Worm (Caenorhabditis elegans) whole organism, mixed stage, embryonic: Measurements from ENCODE around the gene T19C3.3.

Source experiments
- M03D4.4 ChIP-seq: sonication (generic microtip); optimal IDR thresholded peaks from 2 replicates; lab custom pipeline; 2017; ENCODE audit warnings: mild to moderate bottlenecking, missing genetic modification characterization, missing compliant biosample characterization
- bed-3 ChIP-seq: fragments of 200-800 bp; sonication (Bioruptor generic); optimal IDR thresholded peaks from 3 replicates; lab custom pipeline; 2018; ENCODE audit warnings: mild to moderate bottlenecking, missing genetic modification characterization, moderate library complexity, missing compliant biosample characterization
- blmp-1 ChIP-seq: fragments of 150-350 bp; optimal IDR thresholded peaks from 2 replicates; lab custom pipeline; 2014; ENCODE audit warnings: missing biosample characterization, missing genetic modification characterization
- ceh-39 ChIP-seq: fragments of 150-350 bp; optimal IDR thresholded peaks from 2 replicates; lab custom pipeline; 2014; ENCODE audit warnings: missing biosample characterization, missing genetic modification characterization
- ceh-43 ChIP-seq: fragments of 200-800 bp; sonication (Bioruptor generic); optimal IDR thresholded peaks from 2 replicates; lab custom pipeline; 2018; ENCODE audit warnings: mild to moderate bottlenecking, missing genetic modification characterization, moderate library complexity, missing compliant biosample characterization
- ceh-83 ChIP-seq: fragments of 200-800 bp; sonication (Bioruptor generic); optimal IDR thresholded peaks from 2 replicates; lab custom pipeline; 2018; ENCODE audit warnings: mild to moderate bottlenecking, missing genetic modification characterization, missing compliant biosample characterization
- ces-1 ChIP-seq: fragments of 150-350 bp; optimal IDR thresholded peaks from 2 replicates; lab custom pipeline; 2014; ENCODE audit warnings: missing biosample characterization, missing genetic modification reagents, missing genetic modification characterization
- cnd-1 ChIP-seq: fragments of 200-800 bp; sonication (Bioruptor generic); optimal IDR thresholded peaks from 2 replicates; lab custom pipeline; 2018; ENCODE audit warnings: mild to moderate bottlenecking, missing genetic modification characterization, missing compliant biosample characterization
- drap-1 ChIP-seq: fragments of 200-800 bp; sonication (Bioruptor generic); optimal IDR thresholded peaks from 3 replicates; lab custom pipeline; 2018; ENCODE audit warnings: mild to moderate bottlenecking, missing genetic modification characterization, missing compliant biosample characterization
- elt-3 ChIP-seq: fragments of 150-350 bp; optimal IDR thresholded peaks from 2 replicates; lab custom pipeline; 2014; ENCODE audit warnings: missing biosample characterization, missing genetic modification characterization
- flh-1 ChIP-seq: fragments of 200-800 bp; sonication (Bioruptor generic); optimal IDR thresholded peaks from 2 replicates; lab custom pipeline; 2018; ENCODE audit warnings: mild to moderate bottlenecking, missing genetic modification characterization, moderate library complexity, missing compliant biosample characterization
- ham-2 ChIP-seq: fragments of 200-800 bp; sonication (Bioruptor generic); optimal IDR thresholded peaks from 2 replicates; lab custom pipeline; 2018; ENCODE audit warnings: mild to moderate bottlenecking, missing genetic modification characterization, missing compliant biosample characterization
- hlh-1 ChIP-seq: fragments of 150-350 bp; optimal IDR thresholded peaks from 2 replicates; lab custom pipeline; 2014; ENCODE audit warnings: missing biosample characterization, missing genetic modification reagents, missing genetic modification characterization
- lin-13 ChIP-seq: fragments of 150-350 bp; optimal IDR thresholded peaks from 2 replicates; lab custom pipeline; 2014; ENCODE audit warnings: missing biosample characterization, missing genetic modification characterization
- lin-32 ChIP-seq: fragments of 200-800 bp; sonication (Bioruptor generic); optimal IDR thresholded peaks from 2 replicates; lab custom pipeline; 2018; ENCODE audit warnings: mild to moderate bottlenecking, missing genetic modification characterization, missing compliant biosample characterization
- lsy-2 ChIP-seq: fragments of 150-350 bp; optimal IDR thresholded peaks from 2 replicates; lab custom pipeline; 2014; ENCODE audit warnings: missing biosample characterization, missing genetic modification characterization
- mab-5 ChIP-seq: fragments of 150-350 bp; optimal IDR thresholded peaks from 2 replicates; lab custom pipeline; 2014; ENCODE audit warnings: missing biosample characterization, missing genetic modification characterization
- mep-1 ChIP-seq: fragments of 150-350 bp; optimal IDR thresholded peaks from 2 replicates; lab custom pipeline; 2017; ENCODE audit warnings: missing biosample characterization, missing genetic modification reagents, missing genetic modification characterization, inconsistent platforms
- mls-2 ChIP-seq: sonication (generic microtip); optimal IDR thresholded peaks from 2 replicates; lab custom pipeline; 2016; ENCODE audit warnings: mild to moderate bottlenecking, missing genetic modification characterization, moderate library complexity, missing compliant biosample characterization
- nhr-12 ChIP-seq: fragments of 150-350 bp; optimal IDR thresholded peaks from 2 replicates; lab custom pipeline; 2014; ENCODE audit warnings: missing biosample characterization, missing genetic modification characterization
- nhr-237 ChIP-seq: fragments of 150-350 bp; optimal IDR thresholded peaks from 2 replicates; lab custom pipeline; 2014; ENCODE audit warnings: missing biosample characterization, missing genetic modification characterization
- nhr-28 ChIP-seq: fragments of 150-350 bp; optimal IDR thresholded peaks from 2 replicates; lab custom pipeline; 2014; ENCODE audit warnings: missing biosample characterization, missing genetic modification characterization
- nhr-76 ChIP-seq: sonication (generic microtip); optimal IDR thresholded peaks from 2 replicates; lab custom pipeline; 2017; ENCODE audit warnings: missing biosample characterization, missing genetic modification characterization
- pha-4 ChIP-seq: fragments of 150-350 bp; optimal IDR thresholded peaks from 2 replicates; lab custom pipeline; 2018; ENCODE audit warnings: missing biosample characterization, missing genetic modification reagents, missing genetic modification characterization
- sem-2 ChIP-seq: fragments of 200-800 bp; sonication (Bioruptor generic); optimal IDR thresholded peaks from 2 replicates; lab custom pipeline; 2018; ENCODE audit warnings: mild to moderate bottlenecking, missing genetic modification characterization, missing compliant biosample characterization
- snpc-4 ChIP-seq: fragments of 150-350 bp; optimal IDR thresholded peaks from 2 replicates; lab custom pipeline; 2014; ENCODE audit warnings: missing biosample characterization, missing genetic modification characterization
- sptf-1 ChIP-seq: sonication (generic microtip); optimal IDR thresholded peaks from 2 replicates; lab custom pipeline; 2017; ENCODE audit warnings: mild to moderate bottlenecking, missing genetic modification characterization, moderate library complexity, missing compliant biosample characterization
- tbx-8 ChIP-seq: fragments of 200-800 bp; sonication (Bioruptor generic); optimal IDR thresholded peaks from 2 replicates; lab custom pipeline; 2018; ENCODE audit warnings: mild to moderate bottlenecking, missing genetic modification characterization, moderate library complexity, missing compliant biosample characterization
- unc-120 ChIP-seq: sonication (generic microtip); optimal IDR thresholded peaks from 2 replicates; lab custom pipeline; 2017; ENCODE audit warnings: missing genetic modification characterization, missing compliant biosample characterization; ENCODE audit not compliant: poor library complexity, severe bottlenecking
- unc-39 ChIP-seq: fragments of 150-350 bp; optimal IDR thresholded peaks from 2 replicates; lab custom pipeline; 2014; ENCODE audit warnings: missing biosample characterization, missing genetic modification characterization
- unc-62 ChIP-seq: fragments of 150-350 bp; optimal IDR thresholded peaks from 2 replicates; lab custom pipeline; 2014; ENCODE audit warnings: missing biosample characterization, missing genetic modification reagents, missing genetic modification characterization
- zip-8 ChIP-seq: fragments of 150-350 bp; optimal IDR thresholded peaks from 2 replicates; lab custom pipeline; 2014; ENCODE audit warnings: missing biosample characterization, missing genetic modification characterization
- ztf-11 ChIP-seq: fragments of 150-350 bp; optimal IDR thresholded peaks from 2 replicates; lab custom pipeline; 2014; ENCODE audit warnings: missing biosample characterization, missing genetic modification characterization

T19C3.3 gene

DNA sequence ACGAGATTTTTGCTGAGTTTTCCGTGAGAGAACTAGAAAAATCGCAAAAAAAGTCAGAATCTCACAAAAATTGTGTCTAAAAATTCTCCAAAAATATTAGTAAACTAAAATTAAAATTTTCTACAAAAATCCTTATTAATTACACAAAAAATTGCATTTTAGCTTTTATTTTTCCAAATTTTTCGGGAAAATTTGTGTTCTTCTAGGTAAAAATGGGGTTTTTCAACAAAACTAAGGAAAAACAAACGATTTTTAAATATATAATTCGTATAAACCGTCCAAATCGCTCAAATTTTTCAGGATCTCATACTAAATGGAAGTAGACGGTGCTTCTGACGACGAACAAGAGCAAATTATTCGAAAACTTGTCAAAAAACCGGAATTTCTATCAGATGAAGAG lies 27.4 kb upstream of the T19C3.3 start, which contains the start of gene W06E11.1:
Gene W06E11.1, plus strand, starts transcription at position 301 of the 400 bp plus-strand sequence.
- TF ChIP-seq unc-62 (GFP tag; lab: Kevin White, UChicago) (no peak), snpc-4 (tag; lab: Kevin White, UChicago) (no peak), nhr-12 (tag; lab: Kevin White, UChicago) (no peak), mep-1 (tag; lab: Kevin White, UChicago) (no peak), cnd-1 (tag; lab: Kevin White, UChicago) (no peak), lsy-2 (tag; lab: Kevin White, UChicago) (no peak), pha-4 (tag; lab: Kevin White, UChicago) (no peak), flh-1 (no peak), ham-2 (no peak), M03D4.4 (tag; lab: Kevin White, UChicago) (no peak), bed-3 (GFP tag; lab: Kevin White, UChicago) (no peak), ceh-83 (GFP tag; lab: Kevin White, UChicago) (no peak), nhr-237 (tag; lab: Kevin White, UChicago) (no peak), tbx-8 (GFP tag; lab: Kevin White, UChicago) (no peak)

DNA sequence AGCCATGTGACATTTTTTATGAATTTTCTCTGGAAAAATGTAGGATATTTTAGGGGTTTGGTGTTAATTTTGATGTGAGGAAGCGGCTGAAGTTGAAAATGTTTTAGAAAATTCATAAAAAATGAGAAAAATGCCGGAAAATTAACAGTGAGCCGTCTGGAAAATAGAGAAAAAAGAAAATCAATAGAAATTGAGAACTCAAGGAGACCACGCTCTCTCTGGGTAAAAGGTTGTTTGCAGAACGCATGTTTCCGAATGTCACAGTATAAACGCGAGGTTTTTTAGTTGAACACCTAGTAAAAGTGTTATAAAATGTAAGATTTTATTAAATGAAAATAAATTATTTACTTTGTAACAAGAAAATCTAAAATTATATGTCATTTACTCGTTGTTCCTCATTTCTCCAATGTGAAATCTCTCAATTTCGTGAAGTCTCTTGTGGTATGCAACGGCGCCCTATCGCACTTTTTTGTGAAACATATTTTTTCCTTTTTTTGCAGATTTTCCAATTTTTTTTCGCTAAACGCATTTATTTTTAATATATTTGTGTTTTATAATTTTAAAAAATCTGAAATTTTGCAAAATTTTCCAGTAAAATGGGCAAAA lies 26.0 kb upstream of the T19C3.3 start, which contains the start of the genes tag-266 and tag-267:
Gene tag-266, minus strand, starts transcription at position 29 of the 606 bp plus-strand sequence.
Gene tag-267, plus strand, starts transcription at position 593 of the 606 bp plus-strand sequence.
- TF ChIP-seq lsy-2 (tag; lab: Kevin White, UChicago) (peak; percentile 70), mep-1 (tag; lab: Kevin White, UChicago) (peak; percentile 63), blmp-1 (tag; lab: Kevin White, UChicago) (no peak), tbx-8 (GFP tag; lab: Kevin White, UChicago) (peak; percentile 65), sptf-1 (tag; lab: Kevin White, UChicago) (peak; percentile 89), cnd-1 (tag; lab: Kevin White, UChicago) (peak; percentile 65), lin-13 (tag; lab: Kevin White, UChicago) (peak; percentile 41), mls-2 (tag; lab: Kevin White, UChicago) (peak; percentile 35), ceh-83 (GFP tag; lab: Kevin White, UChicago) (peak; percentile 5), bed-3 (GFP tag; lab: Kevin White, UChicago) (peak; percentile 64), sem-2 (GFP tag; lab: Kevin White, UChicago) (peak; percentile 28), M03D4.4 (tag; lab: Kevin White, UChicago) (peak; percentile 64), ceh-39 (tag; lab: Kevin White, UChicago) (peak; percentile 4), ces-1 (GFP tag; lab: Kevin White, UChicago) (peak; percentile 63), lin-32 (GFP tag; lab: Kevin White, UChicago) (no peak), drap-1 (GFP tag; lab: Kevin White, UChicago) (peak; percentile 61), elt-3 (tag; lab: Kevin White, UChicago) (no peak), unc-120 (tag; lab: Kevin White, UChicago) (peak; percentile 15), nhr-237 (tag; lab: Kevin White, UChicago) (peak; percentile 79), nhr-76 (tag; lab: Kevin White, UChicago) (no peak), mab-5 (no peak)

DNA sequence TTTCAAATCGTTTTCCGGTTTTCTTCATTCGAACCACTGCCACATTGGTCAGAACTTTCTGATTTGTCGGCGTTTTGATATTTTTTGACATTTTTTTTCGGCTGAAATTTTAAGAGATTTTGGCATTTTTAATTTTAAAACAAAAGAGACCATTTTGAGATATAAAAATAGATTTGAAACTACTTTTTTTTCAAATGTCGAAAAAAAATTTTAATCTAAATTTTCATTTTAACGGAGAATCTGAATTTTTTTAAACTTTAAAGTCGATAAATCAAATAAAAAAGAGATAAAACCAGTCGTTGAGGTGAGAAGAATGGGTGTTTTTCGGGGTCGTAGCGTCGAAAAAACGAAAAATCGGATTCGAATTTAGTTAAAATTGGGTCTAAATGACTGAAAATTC lies 24.0 kb upstream of the T19C3.3 start, which contains the start of gene sbds-1:
Gene sbds-1, minus strand, starts transcription at position 101 of the 400 bp plus-strand sequence.
- TF ChIP-seq zip-8 (tag; lab: Kevin White, UChicago), result no peak
- no peak for TF ChIP-seq mab-5
- no peak for TF ChIP-seq nhr-76 (tag; lab: Kevin White, UChicago)
- TF ChIP-seq ztf-11, result no peak
- TF ChIP-seq unc-120 (tag; lab: Kevin White, UChicago), result no peak
- no peak for TF ChIP-seq sptf-1 (tag; lab: Kevin White, UChicago)
- no peak for TF ChIP-seq bed-3 (GFP tag; lab: Kevin White, UChicago)
- no peak for TF ChIP-seq unc-62 (GFP tag; lab: Kevin White, UChicago)
- TF ChIP-seq elt-3 (tag; lab: Kevin White, UChicago), result no peak
- TF ChIP-seq ceh-39 (tag; lab: Kevin White, UChicago), result no peak
- no peak for TF ChIP-seq ceh-43
- no peak for TF ChIP-seq nhr-28 (tag; lab: Kevin White, UChicago)
- TF ChIP-seq pha-4 (tag; lab: Kevin White, UChicago), result no peak
- no peak for TF ChIP-seq snpc-4 (tag; lab: Kevin White, UChicago)
- TF ChIP-seq unc-39 (tag; lab: Kevin White, UChicago), result no peak
- TF ChIP-seq hlh-1 (tag; lab: Kevin White, UChicago), result no peak
- no peak for TF ChIP-seq ces-1 (GFP tag; lab: Kevin White, UChicago)
- TF ChIP-seq drap-1 (GFP tag; lab: Kevin White, UChicago), result no peak
